Fruit fly (Drosophila melanogaster) whole organism, wandering third instar larva: ENCODE results near the gene CG16749.

Experiments
- Dif ChIP-seq: fragments of 200-275, 200-300 bp; sonication (Bioruptor generic); optimal IDR thresholded peaks from 2 replicates; lab custom pipeline; 2018; ENCODE audit warnings: missing biosample characterization, missing genetic modification characterization; ENCODE audit not compliant: partially characterized antibody
- Vsx2 ChIP-seq: fragments of 200-300, 225-300 bp; sonication (Bioruptor generic); optimal IDR thresholded peaks from 2 replicates; lab custom pipeline; 2018; ENCODE audit warnings: missing biosample characterization, missing genetic modification characterization; ENCODE audit not compliant: partially characterized antibody
- brk ChIP-seq: fragments of 200-800 bp; sonication (Bioruptor generic); optimal IDR thresholded peaks from 2 replicates; lab custom pipeline; 2016; ENCODE audit warnings: missing biosample characterization, mild to moderate bottlenecking, missing genetic modification characterization
- h ChIP-seq: fragments of 200-800 bp; sonication (Bioruptor generic); optimal IDR thresholded peaks from 3 replicates; lab custom pipeline; 2016; ENCODE audit warnings: missing biosample characterization, mild to moderate bottlenecking, missing genetic modification characterization
- psq ChIP-seq: fragments of 200-800 bp; sonication (Bioruptor generic); optimal IDR thresholded peaks from 3 replicates; lab custom pipeline; 2017; ENCODE audit warnings: missing biosample characterization, mild to moderate bottlenecking, missing genetic modification characterization, moderate library complexity

- no peak for TF ChIP-seq h
- TF ChIP-seq brk: no peak
- TF ChIP-seq Vsx2 (GFP tag; lab: Kevin White, UChicago): no peak
- no peak for TF ChIP-seq psq (GFP tag; lab: Kevin White, UChicago)
- no peak for TF ChIP-seq Dif (GFP tag; lab: Kevin White, UChicago)
Observed at dm6 chr3R:9343022-9343587, 11.4 kb upstream of the CG16749 start.
